Worm (Caenorhabditis elegans): Measurements from ENCODE around the gene F16H6.9.

Gene F16H6.9

ce11 chrV:18235808-18236207, 18.9 kb downstream of the F16H6.9 start:
- TF ChIP-seq ztf-28 (GFP tag; IDR thresholded peaks at IDR 0.05), result no peak
- no peak for TF ChIP-seq pbrm-1 (GFP tag; IDR thresholded peaks at IDR 0.05)
- TF ChIP-seq K11D2.4 (GFP tag; IDR thresholded peaks at IDR 0.05), result no peak
- no peak for TF ChIP-seq let-526 (GFP tag; IDR thresholded peaks at IDR 0.05)

ce11 chrV:18236714-18237288, 19.9 kb downstream of the F16H6.9 start, which contains the start of gene R10E8.3:
R10E8.3 (minus strand) TSS chrV:18236764.
- no peak for TF ChIP-seq hmg-1.2 (GFP tag; IDR thresholded peaks at IDR 0.05)

DNA sequence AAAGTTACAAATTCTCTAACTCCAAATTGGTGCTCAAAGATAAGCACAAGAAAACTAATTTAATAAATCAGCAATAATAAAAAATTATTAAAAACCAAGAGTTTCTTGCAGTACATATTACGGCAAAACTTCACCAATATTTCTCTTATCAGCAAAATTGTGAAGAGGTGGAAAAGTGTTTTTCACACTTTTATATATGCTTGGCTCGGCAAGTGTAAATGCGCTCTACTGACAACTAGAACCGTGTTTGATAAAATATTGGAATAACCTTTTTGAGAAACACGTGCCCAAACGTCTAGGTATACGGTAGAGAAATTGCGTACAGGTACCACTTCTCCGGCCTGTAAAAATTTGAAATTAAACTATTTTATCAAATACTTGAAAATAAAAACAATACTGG, 24.4 kb downstream of the F16H6.9 start, which contains the start of gene R10E8.8:
TSS of gene R10E8.8 (minus strand) at position 343 of the 400 bp plus-strand sequence.
- TF ChIP-seq snpc-3.4 (tag; optimal IDR thresholded peaks at IDR 0.05) (no peak), ceh-40 (GFP tag; IDR thresholded peaks at IDR 0.05) (no peak), dpl-1 (GFP tag; optimal IDR thresholded peaks at IDR 0.05) (no peak), ztf-28 (GFP tag; IDR thresholded peaks at IDR 0.05) (no peak), madf-6 (GFP tag; IDR thresholded peaks at IDR 0.05) (no peak), cebp-1 (GFP tag; IDR thresholded peaks at IDR 0.05) (no peak), cebp-1 (tag; optimal IDR thresholded peaks at IDR 0.05) (peak; percentile 14), him-1 (tag; optimal IDR thresholded peaks at IDR 0.05) (no peak), C06A6.2 (GFP tag; conservative IDR thresholded peaks at IDR 0.05) (no peak), F22D6.2 (tag; optimal IDR thresholded peaks at IDR 0.05) (no peak), nfya-1 (tag; optimal IDR thresholded peaks at IDR 0.05; ENCODE audit: borderline replicate concordance, insufficient read depth) (no peak), hmg-1.2 (GFP tag; IDR thresholded peaks at IDR 0.05) (no peak), K11D2.4 (GFP tag; IDR thresholded peaks at IDR 0.05) (no peak), B0261.1 (tag; optimal IDR thresholded peaks at IDR 0.05) (no peak), fkh-3 (tag; optimal IDR thresholded peaks at IDR 0.05) (no peak), unc-130 (GFP tag; optimal IDR thresholded peaks at IDR 0.05) (no peak), let-526 (GFP tag; IDR thresholded peaks at IDR 0.05) (no peak), bed-1 (GFP tag; IDR thresholded peaks at IDR 0.05) (no peak), mel-28 (tag; optimal IDR thresholded peaks at IDR 0.05; ENCODE audit: borderline replicate concordance) (no peak), pbrm-1 (GFP tag; IDR thresholded peaks at IDR 0.05) (no peak), sdz-38 (tag; optimal IDR thresholded peaks at IDR 0.05) (no peak), pha-4 (tag; optimal IDR thresholded peaks at IDR 0.05) (no peak), aptf-2 (GFP tag; conservative IDR thresholded peaks at IDR 0.05) (no peak), hrde-1 (tag; optimal IDR thresholded peaks at IDR 0.05; ENCODE audit: borderline replicate concordance) (no peak), ccch-3 (GFP tag; optimal IDR thresholded peaks at IDR 0.05) (no peak), ztf-6 (GFP tag; IDR thresholded peaks at IDR 0.05) (no peak), mcd-1 (GFP tag; IDR thresholded peaks at IDR 0.05) (peak; percentile 61; the same call in 1 of the 2 replicates), let-607 (tag; optimal IDR thresholded peaks at IDR 0.05) (peak in 1 of 2 experiments; percentile 5), nhr-179 (tag; optimal IDR thresholded peaks at IDR 0.05) (no peak), xnd-1 (tag; optimal IDR thresholded peaks at IDR 0.05) (no peak), athp-1 (tag; optimal IDR thresholded peaks at IDR 0.05) (no peak), hsf-1 (GFP tag; IDR thresholded peaks at IDR 0.05) (no peak), Y53F4B.3 (GFP tag; IDR thresholded peaks at IDR 0.05) (no peak), attf-5 (GFP tag; optimal IDR thresholded peaks at IDR 0.05) (peak; percentile 26), bed-2 (GFP tag; IDR thresholded peaks at IDR 0.05) (no peak), F23B12.7 (tag; optimal IDR thresholded peaks at IDR 0.05; ENCODE audit: insufficient read depth) (no peak), B0336.3 (GFP tag; IDR thresholded peaks at IDR 0.05) (no peak), nhr-80 (tag; optimal IDR thresholded peaks at IDR 0.05) (peak; percentile 65), zfh-2 (GFP tag; conservative IDR thresholded peaks at IDR 0.05) (no peak)
